Worm (Caenorhabditis elegans) whole organism, L3 larva: ENCODE data around the gene gab-1.

Experiments
- R02D3.7 ChIP-seq: fragments of 150-350 bp; optimal IDR thresholded peaks from 2 replicates; lab custom pipeline; 2014; ENCODE audit warnings: missing biosample characterization, missing genetic modification characterization
- ZK546.5 ChIP-seq: sonication (generic microtip); optimal IDR thresholded peaks from 2 replicates; lab custom pipeline; 2017; ENCODE audit warnings: missing biosample characterization, missing genetic modification characterization
- ceh-28 ChIP-seq: fragments of 150-350 bp; optimal IDR thresholded peaks from 2 replicates; lab custom pipeline; 2014; ENCODE audit warnings: missing biosample characterization, missing genetic modification reagents, missing genetic modification characterization
- ceh-82 ChIP-seq: fragments of 150-350 bp; optimal IDR thresholded peaks from 2 replicates; lab custom pipeline; 2014; ENCODE audit warnings: missing biosample characterization, missing genetic modification characterization
- daf-12 ChIP-seq: fragments of 150-350 bp; optimal IDR thresholded peaks from 2 replicates; lab custom pipeline; 2014; ENCODE audit warnings: missing biosample characterization, missing genetic modification reagents, missing genetic modification characterization
- egl-27 ChIP-seq: sonication (generic microtip); optimal IDR thresholded peaks from 4 replicates; lab custom pipeline; 2017; ENCODE audit warnings: missing biosample characterization, missing genetic modification reagents, missing genetic modification characterization
- egl-5 ChIP-seq: fragments of 150-350 bp; optimal IDR thresholded peaks from 2 replicates; lab custom pipeline; 2017; ENCODE audit warnings: missing biosample characterization, missing genetic modification reagents, missing genetic modification characterization, inconsistent platforms
- elt-1 ChIP-seq: fragments of 150-350 bp; optimal IDR thresholded peaks from 2 replicates; lab custom pipeline; 2014; ENCODE audit warnings: missing biosample characterization, missing genetic modification characterization
- elt-2 ChIP-seq: sonication (generic microtip); optimal IDR thresholded peaks from 2 replicates; lab custom pipeline; 2016; ENCODE audit warnings: missing genetic modification reagents, mild to moderate bottlenecking, missing genetic modification characterization, missing compliant biosample characterization
- eor-1 ChIP-seq, 2 experiments: fragments of 150-350 bp; optimal IDR thresholded peaks; 2 replicates each; lab custom pipeline; 2014 to 2018; ENCODE audit warnings: missing biosample characterization in 2 of 2, missing genetic modification characterization in 2 of 2
- fkh-10 ChIP-seq: sonication (generic microtip); optimal IDR thresholded peaks from 2 replicates; lab custom pipeline; 2017; ENCODE audit warnings: missing biosample characterization, missing genetic modification reagents, missing genetic modification characterization
- hmg-11 ChIP-seq: sonication (generic microtip); optimal IDR thresholded peaks from 2 replicates; lab custom pipeline; 2016; ENCODE audit warnings: missing genetic modification characterization, missing compliant biosample characterization
- jun-1 ChIP-seq: fragments of 150-350 bp; optimal IDR thresholded peaks from 2 replicates; lab custom pipeline; 2014; ENCODE audit warnings: missing biosample characterization, missing genetic modification reagents, missing genetic modification characterization
- lin-15B ChIP-seq: fragments of 150-350 bp; optimal IDR thresholded peaks from 2 replicates; lab custom pipeline; 2014; ENCODE audit warnings: missing biosample characterization, missing genetic modification characterization
- lin-39 ChIP-seq: fragments of 150-350 bp; optimal IDR thresholded peaks from 2 replicates; lab custom pipeline; 2018; ENCODE audit warnings: missing biosample characterization, missing genetic modification reagents, missing genetic modification characterization
- lsy-12 ChIP-seq: sonication (generic microtip); optimal IDR thresholded peaks from 2 replicates; lab custom pipeline; 2016; ENCODE audit warnings: mild to moderate bottlenecking, missing genetic modification characterization, missing compliant biosample characterization
- mdl-1 ChIP-seq: fragments of 150-350 bp; optimal IDR thresholded peaks from 2 replicates; lab custom pipeline; 2014; ENCODE audit warnings: missing biosample characterization, missing genetic modification characterization
- nfya-1 ChIP-seq: sonication (generic microtip); optimal IDR thresholded peaks from 2 replicates; lab custom pipeline; 2017; ENCODE audit warnings: missing genetic modification characterization, mild to moderate bottlenecking, missing compliant biosample characterization, antibody characterized with exemption, moderate library complexity; ENCODE audit not compliant: insufficient read depth
- nhr-12 ChIP-seq: fragments of 150-350 bp; optimal IDR thresholded peaks from 2 replicates; lab custom pipeline; 2014; ENCODE audit warnings: missing biosample characterization, missing genetic modification characterization
- nhr-23 ChIP-seq: fragments of 150-350 bp; optimal IDR thresholded peaks from 2 replicates; lab custom pipeline; 2014; ENCODE audit warnings: missing biosample characterization, missing genetic modification reagents, missing genetic modification characterization
- nhr-237 ChIP-seq: fragments of 150-350 bp; optimal IDR thresholded peaks from 2 replicates; lab custom pipeline; 2014; ENCODE audit warnings: missing biosample characterization, missing genetic modification characterization
- nhr-28 ChIP-seq: fragments of 150-350 bp; optimal IDR thresholded peaks from 2 replicates; lab custom pipeline; 2014; ENCODE audit warnings: missing biosample characterization, missing genetic modification characterization
- nhr-76 ChIP-seq: fragments of 150-350 bp; sonication (generic microtip); optimal IDR thresholded peaks from 5 replicates; lab custom pipeline; 2014; ENCODE audit warnings: missing biosample characterization, missing genetic modification characterization
- nhr-77 ChIP-seq: fragments of 150-350 bp; optimal IDR thresholded peaks from 2 replicates; lab custom pipeline; 2014; ENCODE audit warnings: missing biosample characterization, missing genetic modification characterization
- pha-4 ChIP-seq: fragments of 150-350 bp; optimal IDR thresholded peaks from 2 replicates; lab custom pipeline; 2014; ENCODE audit warnings: missing biosample characterization, missing genetic modification reagents, missing genetic modification characterization
- pqm-1 ChIP-seq: fragments of 150-350 bp; optimal IDR thresholded peaks from 2 replicates; lab custom pipeline; 2017; ENCODE audit warnings: missing biosample characterization, missing genetic modification characterization, inconsistent platforms
- sea-2 ChIP-seq: fragments of 150-350 bp; sonication (generic microtip); optimal IDR thresholded peaks from 4 replicates; lab custom pipeline; 2014; ENCODE audit warnings: missing biosample characterization, missing genetic modification reagents, missing genetic modification characterization
- skn-1 ChIP-seq: fragments of 150-350 bp; optimal IDR thresholded peaks from 2 replicates; lab custom pipeline; 2014; ENCODE audit warnings: missing biosample characterization, missing genetic modification characterization
- snpc-4 ChIP-seq: fragments of 150-350 bp; optimal IDR thresholded peaks from 2 replicates; lab custom pipeline; 2014; ENCODE audit warnings: missing biosample characterization, missing genetic modification characterization
- tbx-2 ChIP-seq: sonication (generic microtip); optimal IDR thresholded peaks from 2 replicates; lab custom pipeline; 2016; ENCODE audit warnings: mild to moderate bottlenecking, missing genetic modification characterization, missing compliant biosample characterization
- unc-62 ChIP-seq: fragments of 150-350 bp; sonication (generic microtip); optimal IDR thresholded peaks from 4 replicates; lab custom pipeline; 2014; ENCODE audit warnings: missing biosample characterization, missing genetic modification reagents, missing genetic modification characterization
- zag-1 ChIP-seq: fragments of 150-350 bp; optimal IDR thresholded peaks from 2 replicates; lab custom pipeline; 2014; ENCODE audit warnings: missing biosample characterization, missing genetic modification characterization
- ztf-11 ChIP-seq: fragments of 150-350 bp; optimal IDR thresholded peaks from 2 replicates; lab custom pipeline; 2014; ENCODE audit warnings: missing biosample characterization, missing genetic modification characterization
- ztf-4 ChIP-seq: fragments of 150-350 bp; optimal IDR thresholded peaks from 2 replicates; lab custom pipeline; 2014; ENCODE audit warnings: missing biosample characterization, missing genetic modification characterization

gab-1 gene

DNA sequence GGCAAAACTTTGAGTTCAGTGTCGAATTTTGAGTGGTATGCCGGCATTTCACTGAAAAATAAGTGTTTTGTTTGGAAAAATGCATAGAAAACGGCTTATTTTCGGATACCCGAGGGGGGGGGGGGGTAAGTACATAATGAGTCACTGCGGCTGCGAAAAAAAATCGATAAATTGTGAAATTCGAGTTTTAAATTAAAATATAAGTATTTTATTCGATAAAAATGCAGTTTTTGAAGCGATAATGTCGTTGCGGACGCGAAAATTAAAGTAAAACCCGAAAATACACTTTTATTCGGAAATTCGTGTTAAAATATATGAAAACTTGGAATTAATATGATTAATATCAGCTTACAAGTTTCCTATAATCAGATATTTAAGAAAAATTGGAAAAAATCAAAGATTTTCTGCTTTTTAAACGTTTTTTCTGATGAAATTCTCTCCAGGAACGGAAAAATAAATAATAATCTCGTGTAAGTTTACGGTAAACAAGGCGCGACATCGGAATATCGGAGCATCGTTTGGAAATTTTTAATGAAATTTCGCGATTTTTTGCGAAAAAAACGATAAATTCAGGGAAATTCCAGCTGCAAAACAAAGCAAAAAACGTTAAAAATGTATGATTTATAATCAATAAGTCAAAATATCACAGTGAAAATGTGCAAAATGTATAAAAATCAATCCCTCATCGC, 38.7 kb upstream of the gab-1 start, which contains the start of gene arx-5:
Gene arx-5 (minus strand): TSS at position 51 of the 689 bp plus-strand sequence.
- TF ChIP-seq snpc-4 (tag; lab: Kevin White, UChicago) (no peak), pqm-1 (tag; lab: Kevin White, UChicago) (no peak), ztf-11 (tag; lab: Kevin White, UChicago) (no peak), egl-5 (tag; lab: Kevin White, UChicago) (no peak), skn-1 (tag; lab: Kevin White, UChicago) (no peak), R02D3.7 (tag; lab: Kevin White, UChicago) (peak; percentile 88), nhr-23 (tag; lab: Kevin White, UChicago) (no peak), pha-4 (tag; lab: Kevin White, UChicago) (peak; percentile 62), eor-1 (tag; optimal IDR thresholded peaks at IDR 0.05; lab: Kevin White, UChicago) (no peak), tbx-2 (no peak), lin-15B (peak; percentile 46), hmg-11 (peak; percentile 6), ztf-4 (no peak), nfya-1 (tag; lab: Kevin White, UChicago) (peak; percentile 38)

- TF ChIP-seq fkh-10 (GFP tag; lab: Kevin White, UChicago) (no peak), nhr-76 (tag; lab: Kevin White, UChicago) (no peak), elt-2 (tag; lab: Kevin White, UChicago) (no peak), elt-1 (no peak), nfya-1 (tag; lab: Kevin White, UChicago) (no peak), pha-4 (tag; lab: Kevin White, UChicago) (no peak), skn-1 (tag; lab: Kevin White, UChicago) (no peak), unc-62 (GFP tag; lab: Kevin White, UChicago) (no peak), nhr-77 (tag; lab: Kevin White, UChicago) (no peak), nhr-12 (tag; lab: Kevin White, UChicago) (no peak), daf-12 (tag; lab: Kevin White, UChicago) (no peak), lsy-12 (tag; lab: Kevin White, UChicago) (no peak), nhr-237 (tag; lab: Kevin White, UChicago) (no peak), mdl-1 (no peak), hmg-11 (no peak), nhr-28 (no peak), egl-5 (tag; lab: Kevin White, UChicago) (no peak), egl-27 (tag; lab: Kevin White, UChicago) (no peak), ceh-28 (tag; lab: Kevin White, UChicago) (no peak)
- TF ChIP-seq, all 47 proteins: peak for 0
These were observed 33.7 kb upstream of the gab-1 start, which contains the start of gene BE10.4 for ce11 chrIII:12813193-12813592. BE10.4 (plus strand) TSS chrIII:12813493.

DNA sequence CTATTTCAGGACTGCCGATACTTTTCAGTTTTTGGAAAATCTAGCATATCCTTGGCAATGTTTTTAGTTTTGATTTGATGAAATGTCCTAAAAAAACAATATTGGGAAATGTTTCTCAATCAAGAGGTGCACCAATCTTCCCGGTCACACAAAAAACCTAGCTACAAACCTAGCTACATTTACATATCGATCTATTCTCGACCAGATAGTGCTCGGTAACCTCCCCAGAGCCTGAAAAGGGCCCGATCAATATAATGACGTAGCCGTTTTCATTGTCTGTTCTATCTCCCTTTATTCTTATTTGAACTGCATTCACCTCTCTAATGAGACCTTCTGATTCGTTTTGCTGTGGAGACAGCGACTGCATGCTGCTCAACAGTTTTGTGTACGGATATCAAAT, 28.2 kb upstream of the gab-1 start, which contains the start of gene BE10.3:
Gene BE10.3 (plus strand): TSS at position 301 of the 400 bp plus-strand sequence.
- TF ChIP-seq lin-15B = no peak
- TF ChIP-seq nfya-1 (tag; lab: Kevin White, UChicago) = no peak
- TF ChIP-seq unc-62 (GFP tag; lab: Kevin White, UChicago) = no peak

DNA sequence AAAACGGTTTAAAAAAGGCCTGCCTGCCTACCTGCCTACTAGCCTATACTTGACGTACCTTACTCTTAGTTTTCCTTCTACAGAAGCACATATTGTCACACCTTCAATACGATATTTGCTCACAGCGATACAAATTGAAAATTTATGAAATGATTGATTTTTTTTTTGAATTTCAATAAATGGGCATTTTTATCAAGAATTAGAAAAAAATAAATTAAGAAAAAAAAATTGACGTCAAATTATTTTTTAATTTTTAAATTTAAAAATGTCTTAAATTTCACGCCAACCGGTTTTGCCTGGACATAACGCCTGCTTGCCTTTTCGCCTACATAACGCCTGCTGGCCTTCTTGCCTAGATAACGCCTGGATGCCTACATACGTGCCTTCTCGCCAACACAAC, 27.2 kb upstream of the gab-1 start, which contains the start of gene BE10.5:
Gene BE10.5 (minus strand): TSS at position 101 of the 400 bp plus-strand sequence.
- no peak for TF ChIP-seq nhr-23 (tag; lab: Kevin White, UChicago)
- TF ChIP-seq ZK546.5 = no peak
- no peak for TF ChIP-seq eor-1 (tag; optimal IDR thresholded peaks at IDR 0.05; lab: Kevin White, UChicago)
- no peak for TF ChIP-seq lin-39
- no peak for TF ChIP-seq hmg-11
- TF ChIP-seq lsy-12 (tag; lab: Kevin White, UChicago) = no peak
- TF ChIP-seq zag-1 (tag; lab: Kevin White, UChicago) = no peak
- no peak for TF ChIP-seq sea-2 (GFP tag; lab: Kevin White, UChicago)
- TF ChIP-seq tbx-2 = no peak
- TF ChIP-seq pha-4 (tag; lab: Kevin White, UChicago) = no peak
- TF ChIP-seq unc-62 (GFP tag; lab: Kevin White, UChicago) = no peak
- TF ChIP-seq fkh-10 (GFP tag; lab: Kevin White, UChicago) = no peak
- no peak for TF ChIP-seq ceh-82 (tag; lab: Kevin White, UChicago)
- TF ChIP-seq jun-1 = no peak
- TF ChIP-seq, all 47 proteins: peak for 0
